Fruit fly (Drosophila melanogaster): ENCODE data around the gene Rcd-1.
A peak's percentile ranks its signal among the peaks of the same experiment; 100 is the strongest.

Rcd-1 gene

dm6 chrX:19622924-19623323, 15.6 kb upstream of the Rcd-1 start, which contains the start of the genes Naa20A and MKP-4 (continued):
- TF ChIP-seq CG6813 (GFP tag; optimal IDR thresholded peaks at IDR 0.05) (no peak), jing (GFP tag; optimal IDR thresholded peaks at IDR 0.05) (no peak), CG10209 (GFP tag; optimal IDR thresholded peaks at IDR 0.05) (no peak), Dfd (GFP tag; optimal IDR thresholded peaks at IDR 0.05) (no peak), en (GFP tag; optimal IDR thresholded peaks at IDR 0.05) (no peak), Dip3 (GFP tag; optimal IDR thresholded peaks at IDR 0.05) (no peak), CG16813 (GFP tag; IDR thresholded peaks at IDR 0.05; ENCODE audit: partially characterized antibody) (peak; percentile 68), slbo (GFP tag; IDR thresholded peaks at IDR 0.05) (no peak), CG32767 (GFP tag; IDR thresholded peaks at IDR 0.05) (no peak), CG7928 (GFP tag; optimal IDR thresholded peaks at IDR 0.05) (no peak), Nf-YC (tag; optimal IDR thresholded peaks at IDR 0.05) (no peak), D (optimal IDR thresholded peaks at IDR 0.05) (no peak), D (GFP tag; optimal IDR thresholded peaks at IDR 0.05) (no peak), CG9932 (GFP tag; IDR thresholded peaks at IDR 0.05) (peak; percentile 35; the same call in 1 of the 2 replicates), CG7987 (GFP tag; optimal IDR thresholded peaks at IDR 0.05) (no peak), Bteb2 (GFP tag; optimal IDR thresholded peaks at IDR 0.05) (no peak), CG14965 (GFP tag; optimal IDR thresholded peaks at IDR 0.05; ENCODE audit: borderline replicate concordance) (no peak), ems (GFP tag; optimal IDR thresholded peaks at IDR 0.05) (no peak), slou (GFP tag; optimal IDR thresholded peaks at IDR 0.05) (no peak), Hmr (GFP tag; optimal IDR thresholded peaks at IDR 0.05) (no peak), CG13624 (GFP tag; optimal IDR thresholded peaks at IDR 0.05) (peak; percentile 31), PHDP (tag; optimal IDR thresholded peaks at IDR 0.05) (no peak), CG17385 (GFP tag; optimal IDR thresholded peaks at IDR 0.05) (peak; percentile 82), CG4328 (GFP tag; optimal IDR thresholded peaks at IDR 0.05) (no peak), CG6854 (GFP tag; optimal IDR thresholded peaks at IDR 0.05) (no peak), MESR4 (GFP tag; optimal IDR thresholded peaks at IDR 0.05) (peak; percentile 81), ken (GFP tag; IDR thresholded peaks at IDR 0.05) (no peak), nmo (GFP tag; optimal IDR thresholded peaks at IDR 0.05) (peak; percentile 12), pho (GFP tag; optimal IDR thresholded peaks at IDR 0.05) (no peak), pum (GFP tag; optimal IDR thresholded peaks at IDR 0.05) (no peak), ara (GFP tag; IDR thresholded peaks at IDR 0.05) (no peak), dmrt11E (tag; optimal IDR thresholded peaks at IDR 0.05) (no peak), onecut (GFP tag; IDR thresholded peaks at IDR 0.05) (no peak), CG13123 (GFP tag; optimal IDR thresholded peaks at IDR 0.05) (no peak), CG13775 (GFP tag; optimal IDR thresholded peaks at IDR 0.05) (no peak), CG4707 (GFP tag; optimal IDR thresholded peaks at IDR 0.05) (no peak), CG7963 (GFP tag; IDR thresholded peaks at IDR 0.05; ENCODE audit: partially characterized antibody) (no peak), CoRest (tag; optimal IDR thresholded peaks at IDR 0.05) (no peak), CG30403 (GFP tag; optimal IDR thresholded peaks at IDR 0.05) (no peak), CG13296 (GFP tag; optimal IDR thresholded peaks at IDR 0.05) (no peak), HHEX (GFP tag; optimal IDR thresholded peaks at IDR 0.05) (no peak), kah (GFP tag; optimal IDR thresholded peaks at IDR 0.05) (no peak), hb (GFP tag; IDR thresholded peaks at IDR 0.05; ENCODE audit: partially characterized antibody) (no peak), CG5953 (GFP tag; IDR thresholded peaks at IDR 0.05) (no peak), CG10321 (GFP tag; IDR thresholded peaks at IDR 0.05) (no peak), CG8290 (GFP tag; optimal IDR thresholded peaks at IDR 0.05) (no peak), CG8290 (tag; optimal IDR thresholded peaks at IDR 0.05) (no peak), C15 (GFP tag; IDR thresholded peaks at IDR 0.05) (no peak), B-H2 (GFP tag; optimal IDR thresholded peaks at IDR 0.05) (no peak), Rx (GFP tag; IDR thresholded peaks at IDR 0.05) (no peak), CG12942 (GFP tag; optimal IDR thresholded peaks at IDR 0.05) (no peak), tin (GFP tag; optimal IDR thresholded peaks at IDR 0.05) (no peak)

All from whole organism, embryonic.